Fruit fly (Drosophila melanogaster) whole organism, prepupa: ENCODE results near the gene CG9682.
A peak's percentile ranks its signal among the peaks of the same experiment; 100 is the strongest.

Experiments
- Blimp-1 ChIP-seq: fragments of 200-800 bp; sonication (Bioruptor generic); optimal IDR thresholded peaks from 3 replicates; lab custom pipeline; 2017; ENCODE audit warnings: missing biosample characterization, missing genetic modification characterization, mild to moderate bottlenecking, moderate library complexity, missing genetic modification reagents
- CG10631 ChIP-seq: fragments of 200-800 bp; sonication (Bioruptor generic); optimal IDR thresholded peaks from 2 replicates; lab custom pipeline; 2016; ENCODE audit warnings: missing biosample characterization, missing genetic modification characterization
- CG10669 ChIP-seq: fragments of 200-800 bp; sonication (Bioruptor generic); optimal IDR thresholded peaks from 3 replicates; lab custom pipeline; 2018; ENCODE audit warnings: missing biosample characterization, mild to moderate bottlenecking, missing genetic modification characterization, moderate library complexity
- CG11762 ChIP-seq: fragments of 200-800 bp; sonication (Bioruptor generic); optimal IDR thresholded peaks from 3 replicates; lab custom pipeline; 2016; ENCODE audit warnings: missing biosample characterization, missing genetic modification characterization; ENCODE audit not compliant: insufficient read depth
- CG11902 ChIP-seq: fragments of 200-800 bp; sonication (Bioruptor generic); optimal IDR thresholded peaks from 3 replicates; lab custom pipeline; 2016; ENCODE audit warnings: missing biosample characterization, missing genetic modification characterization
- CG15336 ChIP-seq: fragments of 200-800 bp; sonication (Bioruptor generic); IDR thresholded peaks from 2 replicates; pipeline ENCODE4 v1.3.6; 2022; ENCODE audit warnings: missing biosample characterization, missing genetic modification characterization
- CG1621 ChIP-seq: fragments of 200-800 bp; sonication (Bioruptor generic); optimal IDR thresholded peaks from 3 replicates; lab custom pipeline; 2018; ENCODE audit warnings: missing biosample characterization, mild to moderate bottlenecking, missing genetic modification characterization
- CG16779 ChIP-seq: fragments of 200-800 bp; sonication (Bioruptor generic); optimal IDR thresholded peaks from 3 replicates; lab custom pipeline; 2017; ENCODE audit warnings: missing biosample characterization, mild to moderate bottlenecking, missing genetic modification characterization
- CG3032 ChIP-seq: fragments of 200-800 bp; optimal IDR thresholded peaks from 2 replicates; lab custom pipeline; 2019; ENCODE audit warnings: missing biosample characterization, mild to moderate bottlenecking, missing genetic modification characterization, moderate library complexity
- CG31627 ChIP-seq: fragments of 200-800 bp; sonication (Bioruptor generic); optimal IDR thresholded peaks from 3 replicates; lab custom pipeline; 2016; ENCODE audit warnings: missing biosample characterization, missing genetic modification characterization
- CG4318 ChIP-seq: fragments of 200-800 bp; sonication (Bioruptor generic); optimal IDR thresholded peaks from 3 replicates; lab custom pipeline; 2017; ENCODE audit warnings: missing biosample characterization, mild to moderate bottlenecking, missing genetic modification characterization
- CG6163 ChIP-seq: fragments of 200-800 bp; sonication (Bioruptor generic); IDR thresholded peaks from 3 replicates; pipeline ENCODE4 v1.3.6; 2022; ENCODE audit warnings: missing biosample characterization, missing genetic modification characterization
- CG6276 ChIP-seq: fragments of 200-800 bp; sonication (Bioruptor generic); optimal IDR thresholded peaks from 2 replicates; lab custom pipeline; 2017; ENCODE audit warnings: missing biosample characterization, mild to moderate bottlenecking, missing genetic modification characterization
- CG6792 ChIP-seq: fragments of 200-800 bp; sonication (Bioruptor generic); optimal IDR thresholded peaks from 3 replicates; lab custom pipeline; 2016; ENCODE audit warnings: missing biosample characterization, missing genetic modification characterization
- CG6808 ChIP-seq: fragments of 200-800 bp; sonication (Bioruptor generic); optimal IDR thresholded peaks from 3 replicates; lab custom pipeline; 2017; ENCODE audit warnings: missing biosample characterization, missing genetic modification characterization, mild to moderate bottlenecking, moderate library complexity, missing genetic modification reagents
- CG6854 ChIP-seq: fragments of 200-800 bp; sonication (Bioruptor generic); optimal IDR thresholded peaks from 2 replicates; lab custom pipeline; 2017; ENCODE audit warnings: missing biosample characterization, mild to moderate bottlenecking, missing genetic modification characterization
- CG8319 ChIP-seq: fragments of 200-800 bp; sonication (Bioruptor generic); optimal IDR thresholded peaks from 3 replicates; lab custom pipeline; 2016; ENCODE audit warnings: missing biosample characterization, missing genetic modification characterization
- CG8632 ChIP-seq: fragments of 200-800 bp; sonication (Bioruptor generic); optimal IDR thresholded peaks from 3 replicates; lab custom pipeline; 2016; ENCODE audit warnings: missing biosample characterization, missing genetic modification characterization
- CG9139 ChIP-seq: fragments of 200-800 bp; sonication (Bioruptor generic); optimal IDR thresholded peaks from 3 replicates; lab custom pipeline; 2017; ENCODE audit warnings: missing biosample characterization, mild to moderate bottlenecking, missing genetic modification characterization
- Eip75B ChIP-seq: fragments of 200-800 bp; sonication (Bioruptor generic); optimal IDR thresholded peaks from 3 replicates; lab custom pipeline; 2016; ENCODE audit warnings: missing biosample characterization, missing genetic modification characterization
- Eip93F ChIP-seq: fragments of 200-800 bp; sonication (Bioruptor generic); optimal IDR thresholded peaks from 2 replicates; lab custom pipeline; 2016; ENCODE audit warnings: missing biosample characterization, mild to moderate bottlenecking, missing genetic modification characterization
- Ets21C ChIP-seq: fragments of 200-800 bp; sonication (Bioruptor generic); optimal IDR thresholded peaks from 3 replicates; lab custom pipeline; 2016; ENCODE audit warnings: missing biosample characterization, missing genetic modification characterization
- Ets96B ChIP-seq: fragments of 200-800 bp; optimal IDR thresholded peaks from 2 replicates; lab custom pipeline; 2019; ENCODE audit warnings: missing biosample characterization, mild to moderate bottlenecking, missing genetic modification characterization, moderate library complexity
- Gug ChIP-seq: fragments of 200-800 bp; sonication (Bioruptor generic); IDR thresholded peaks from 2 replicates; pipeline ENCODE4 v1.3.6; 2022; ENCODE audit warnings: missing biosample characterization, missing genetic modification characterization
- Hr38 ChIP-seq: sonication (Bioruptor generic); optimal IDR thresholded peaks from 2 replicates; lab custom pipeline; 2016; ENCODE audit warnings: missing biosample characterization, missing genetic modification characterization
- Hr39 ChIP-seq: fragments of 200-800 bp; sonication (Bioruptor generic); optimal IDR thresholded peaks from 2 replicates; lab custom pipeline; 2016; ENCODE audit warnings: missing biosample characterization, missing genetic modification characterization
- Hr4 ChIP-seq: fragments of 200-800 bp; sonication (Bioruptor generic); optimal IDR thresholded peaks from 3 replicates; lab custom pipeline; 2016; ENCODE audit warnings: missing biosample characterization, missing genetic modification characterization
- Lpt ChIP-seq: fragments of 200-800 bp; sonication (Bioruptor generic); optimal IDR thresholded peaks from 3 replicates; lab custom pipeline; 2016; ENCODE audit warnings: missing biosample characterization, missing genetic modification characterization
- OdsH ChIP-seq: fragments of 200-800 bp; sonication (Bioruptor generic); optimal IDR thresholded peaks from 3 replicates; lab custom pipeline; 2016; ENCODE audit warnings: missing biosample characterization, missing genetic modification characterization
- Smox ChIP-seq: fragments of 200-800 bp; sonication (Bioruptor generic); optimal IDR thresholded peaks from 3 replicates; lab custom pipeline; 2016; ENCODE audit warnings: missing biosample characterization, missing genetic modification characterization
- achi ChIP-seq: fragments of 200-800 bp; sonication (Bioruptor generic); optimal IDR thresholded peaks from 3 replicates; lab custom pipeline; 2016; ENCODE audit warnings: missing biosample characterization, missing genetic modification characterization
- acj6 ChIP-seq: fragments of 200-800 bp; sonication (Bioruptor generic); optimal IDR thresholded peaks from 3 replicates; lab custom pipeline; 2016; ENCODE audit warnings: missing biosample characterization, missing genetic modification characterization
- cyc ChIP-seq: fragments of 200-800 bp; sonication (Bioruptor generic); optimal IDR thresholded peaks from 3 replicates; lab custom pipeline; 2016; ENCODE audit warnings: missing biosample characterization, missing genetic modification characterization
- dac ChIP-seq: fragments of 200-800 bp; sonication (Bioruptor generic); optimal IDR thresholded peaks from 2 replicates; lab custom pipeline; 2017; ENCODE audit warnings: missing biosample characterization, mild to moderate bottlenecking, missing genetic modification characterization
- esn ChIP-seq: fragments of 200-800 bp; sonication (Bioruptor generic); optimal IDR thresholded peaks from 2 replicates; lab custom pipeline; 2016; ENCODE audit warnings: missing biosample characterization, mild to moderate bottlenecking, missing genetic modification characterization, moderate library complexity
- fd59A ChIP-seq: fragments of 200-800 bp; sonication (Bioruptor generic); optimal IDR thresholded peaks from 2 replicates; lab custom pipeline; 2017; ENCODE audit warnings: missing biosample characterization, mild to moderate bottlenecking, missing genetic modification characterization, missing genetic modification reagents
- fd85E ChIP-seq: fragments of 200-800 bp; sonication (Bioruptor generic); optimal IDR thresholded peaks from 3 replicates; lab custom pipeline; 2016; ENCODE audit warnings: missing biosample characterization, missing genetic modification characterization
- fkh ChIP-seq: fragments of 200-800 bp; sonication (Bioruptor generic); optimal IDR thresholded peaks from 3 replicates; lab custom pipeline; 2017; ENCODE audit warnings: missing biosample characterization, mild to moderate bottlenecking, missing genetic modification characterization, moderate library complexity
- net ChIP-seq: fragments of 200-800 bp; sonication (Bioruptor generic); optimal IDR thresholded peaks from 3 replicates; lab custom pipeline; 2016; ENCODE audit warnings: missing biosample characterization, missing genetic modification characterization
- pdm3 ChIP-seq: fragments of 200-800 bp; sonication (Bioruptor generic); optimal IDR thresholded peaks from 3 replicates; lab custom pipeline; 2016; ENCODE audit warnings: missing biosample characterization, missing genetic modification characterization
- salr ChIP-seq, 2 experiments: fragments of 200-800 bp; sonication (Bioruptor generic); optimal IDR thresholded peaks; 3 replicates each; lab custom pipeline; 2016 to 2018; ENCODE audit warnings: missing biosample characterization in 2 of 2, missing genetic modification characterization in 2 of 2, mild to moderate bottlenecking in 1 of 2
- spab ChIP-seq: fragments of 200-800 bp; sonication (Bioruptor generic); optimal IDR thresholded peaks from 2 replicates; lab custom pipeline; 2017; ENCODE audit warnings: missing biosample characterization, mild to moderate bottlenecking, missing genetic modification characterization, missing genetic modification reagents
- ss ChIP-seq, 2 experiments: fragments of 200-800 bp; sonication (Bioruptor generic); optimal IDR thresholded peaks; 2 replicates in 1 of 2; 3 replicates in 1 of 2; lab custom pipeline; 2017 to 2018; ENCODE audit warnings: mild to moderate bottlenecking in 2 of 2, missing biosample characterization in 2 of 2, missing genetic modification characterization in 2 of 2, moderate library complexity in 1 of 2
- svp ChIP-seq: fragments of 200-800 bp; sonication (Bioruptor generic); peaks from one replicate; lab custom pipeline; 2016; ENCODE audit warnings: missing biosample characterization, missing genetic modification characterization
- topi ChIP-seq: fragments of 200-800 bp; sonication (Bioruptor generic); optimal IDR thresholded peaks from 3 replicates; lab custom pipeline; 2016; ENCODE audit warnings: missing biosample characterization, missing genetic modification characterization
- vri ChIP-seq: fragments of 200-800 bp; sonication (Bioruptor generic); optimal IDR thresholded peaks from 3 replicates; lab custom pipeline; 2016; ENCODE audit warnings: missing biosample characterization, mild to moderate bottlenecking, missing genetic modification characterization

The CG9682 gene

dm6 chr3R:30293478-30294122 is 42.9 kb downstream of the CG9682 start (continued):
- peak; percentile 92 for TF ChIP-seq spab (GFP tag; lab: Kevin White, UChicago)
- TF ChIP-seq achi (GFP tag; lab: Kevin White, UChicago), result peak; percentile 93
- TF ChIP-seq Eip75B, result peak; percentile 85
- TF ChIP-seq Ets96B (tag; lab: Kevin White, UChicago), result peak; percentile 94
- no peak for TF ChIP-seq fkh (GFP tag; lab: Kevin White, UChicago)
- no peak for TF ChIP-seq Blimp-1 (GFP tag; lab: Kevin White, UChicago)
- peak; percentile 63 for TF ChIP-seq topi (GFP tag; lab: Kevin White, UChicago)
- peak; percentile 85 for TF ChIP-seq Hr4 (GFP tag; lab: Kevin White, UChicago)
- peak; percentile 35 for TF ChIP-seq CG31627 (GFP tag; lab: Kevin White, UChicago)
- TF ChIP-seq Hr38 (GFP tag; lab: Kevin White, UChicago), result no peak
- TF ChIP-seq fd85E (GFP tag; lab: Kevin White, UChicago), result no peak
- peak; percentile 10 for TF ChIP-seq vri (GFP tag; lab: Kevin White, UChicago)
- peak; percentile 88 for TF ChIP-seq fd59A

dm6 chr3R:30294603-30295002 is 43.9 kb downstream of the CG9682 start:
- TF ChIP-seq svp (GFP tag; lab: Kevin White, UChicago) (peak; percentile 87), CG6276 (GFP tag; lab: Kevin White, UChicago) (no peak)

DNA sequence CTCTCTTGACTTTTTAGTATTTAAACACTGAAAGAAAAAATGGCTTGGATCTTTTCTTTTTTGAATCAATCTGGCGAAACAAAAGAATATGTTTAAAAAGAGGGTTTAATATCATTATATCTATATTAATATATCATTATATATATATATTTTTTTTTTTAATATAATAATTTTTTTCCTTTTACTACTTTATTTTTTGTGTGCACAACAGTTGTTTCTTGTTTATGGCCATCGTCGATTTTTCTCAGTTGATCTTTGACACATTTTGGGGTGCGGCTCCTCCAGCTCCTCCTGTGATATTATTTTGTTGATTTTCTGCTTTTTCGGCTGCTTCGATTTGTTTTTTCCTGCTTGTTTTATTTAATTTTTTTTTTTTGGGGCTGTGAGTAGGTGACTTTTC is 44.3 kb downstream of the CG9682 start:
- TF ChIP-seq OdsH (peak; percentile 60), CG1621 (tag; lab: Kevin White, UChicago) (no peak), CG16779 (no peak), CG10669 (GFP tag; lab: Kevin White, UChicago) (no peak), salr (GFP tag; optimal IDR thresholded peaks at IDR 0.05; lab: Kevin White, UChicago) (no peak), Gug (GFP tag; lab: Robert Waterston, UW) (no peak), Ets21C (GFP tag; lab: Kevin White, UChicago) (no peak), esn (peak; percentile 72), CG15336 (peak; percentile 79), CG9139 (GFP tag; lab: Kevin White, UChicago) (no peak), Eip93F (no peak), dac (GFP tag; lab: Kevin White, UChicago) (no peak), CG6854 (GFP tag; lab: Kevin White, UChicago) (peak; percentile 2), Hr38 (GFP tag; lab: Kevin White, UChicago) (no peak), CG4318 (GFP tag; lab: Kevin White, UChicago) (no peak), Hr39 (GFP tag; lab: Kevin White, UChicago) (peak; percentile 27), net (GFP tag; lab: Kevin White, UChicago) (no peak), CG6808 (GFP tag; lab: Kevin White, UChicago) (no peak), Lpt (GFP tag; lab: Kevin White, UChicago) (no peak), CG3032 (tag; lab: Kevin White, UChicago) (no peak), vri (GFP tag; lab: Kevin White, UChicago) (no peak), CG11902 (no peak), CG6163 (GFP tag; lab: Robert Waterston, UW) (0 out of 3 replicates have a peak, but pooled peaks have one; percentile 44), CG11762 (GFP tag; lab: Kevin White, UChicago) (no peak), CG6792 (peak; percentile 55), pdm3 (peak; percentile 30), Smox (peak; percentile 33), ss (GFP tag; optimal IDR thresholded peaks at IDR 0.05; lab: Kevin White, UChicago) (peak in 1 of 2 experiments; percentile 28), CG8632 (GFP tag; lab: Kevin White, UChicago) (peak; percentile 86), acj6 (GFP tag; lab: Kevin White, UChicago) (peak; percentile 63), fd59A (no peak), fkh (GFP tag; lab: Kevin White, UChicago) (no peak), Eip75B (no peak), cyc (GFP tag; lab: Kevin White, UChicago) (no peak), CG8319 (GFP tag; lab: Kevin White, UChicago) (no peak), CG10631 (GFP tag; lab: Kevin White, UChicago) (peak; percentile 52), topi (GFP tag; lab: Kevin White, UChicago) (peak; percentile 16), CG31627 (GFP tag; lab: Kevin White, UChicago) (peak; percentile 13)
